Worm (Caenorhabditis elegans): ENCODE data around the gene angl-1.

The angl-1 gene

ce11 chrV:2652557-2653133 is at the start of gene angl-1, which contains the start of gene W02H5.8:
Gene angl-1 (plus strand): TSS chrV:2653083.
Gene W02H5.8 (minus strand): TSS chrV:2652657.
- TF ChIP-seq ceh-9 (tag; optimal IDR thresholded peaks at IDR 0.05) (no peak), elt-2 (tag; optimal IDR thresholded peaks at IDR 0.05) (no peak), elt-1 (tag; optimal IDR thresholded peaks at IDR 0.05) (no peak), sea-2 (GFP tag; optimal IDR thresholded peaks at IDR 0.05) (no peak), ZK546.5 (tag; optimal IDR thresholded peaks at IDR 0.05) (no peak), ceh-82 (tag; optimal IDR thresholded peaks at IDR 0.05) (no peak), tbx-2 (tag; optimal IDR thresholded peaks at IDR 0.05) (no peak), ceh-28 (tag; optimal IDR thresholded peaks at IDR 0.05) (no peak), nhr-25 (tag; optimal IDR thresholded peaks at IDR 0.05) (no peak), jun-1 (tag; optimal IDR thresholded peaks at IDR 0.05) (no peak)

DNA sequence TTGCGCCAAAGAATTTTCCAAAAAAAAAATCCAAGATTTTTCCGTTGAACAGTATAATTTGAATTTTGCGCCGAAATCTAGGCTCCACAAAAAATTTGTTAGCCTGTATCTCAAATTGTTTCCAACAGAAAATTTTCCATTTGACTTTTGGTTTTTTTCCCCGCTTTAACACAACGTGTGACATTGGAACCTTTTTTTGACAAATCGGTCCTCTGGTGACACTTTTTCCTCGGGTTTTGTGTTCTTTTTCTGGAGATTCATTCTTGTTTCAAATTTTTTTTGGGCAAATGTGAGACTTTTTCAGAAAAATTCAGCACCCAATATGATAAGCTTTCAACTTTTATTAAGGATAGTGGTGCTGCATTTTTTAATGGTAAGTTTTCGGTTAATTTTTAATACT is 44.5 kb upstream of the angl-1 start, which contains the start of gene acr-17:
Gene acr-17 (plus strand): TSS at position 301 of the 400 bp plus-strand sequence.
- TF ChIP-seq nhr-12 (tag; optimal IDR thresholded peaks at IDR 0.05) (no peak), nhr-11 (tag; optimal IDR thresholded peaks at IDR 0.05) (no peak), nhr-23 (tag; optimal IDR thresholded peaks at IDR 0.05) (no peak)

ce11 chrV:2614986-2615687 is 37.7 kb upstream of the angl-1 start, which contains the start of gene F53E10.1:
Gene F53E10.1 (plus strand): TSS chrV:2615310.
- TF ChIP-seq nhr-25 (tag; optimal IDR thresholded peaks at IDR 0.05) (peak; percentile 61), egl-5 (tag; optimal IDR thresholded peaks at IDR 0.05) (peak; percentile 4), sea-2 (GFP tag; optimal IDR thresholded peaks at IDR 0.05) (no peak), nhr-23 (tag; optimal IDR thresholded peaks at IDR 0.05) (peak; percentile 81), nfya-1 (tag; optimal IDR thresholded peaks at IDR 0.05; ENCODE audit: insufficient read depth) (peak; percentile 38), nhr-11 (tag; optimal IDR thresholded peaks at IDR 0.05) (no peak), pha-4 (tag; optimal IDR thresholded peaks at IDR 0.05) (peak; percentile 66), ama-1 (optimal IDR thresholded peaks at IDR 0.05) (no peak), ceh-28 (tag; optimal IDR thresholded peaks at IDR 0.05) (peak; percentile 47), jun-1 (tag; optimal IDR thresholded peaks at IDR 0.05) (peak; percentile 7), pqm-1 (tag; optimal IDR thresholded peaks at IDR 0.05) (peak; percentile 11), elt-2 (tag; optimal IDR thresholded peaks at IDR 0.05) (peak; percentile 64)

- TF ChIP-seq mml-1 (tag; optimal IDR thresholded peaks at IDR 0.05) (no peak), fkh-10 (GFP tag; optimal IDR thresholded peaks at IDR 0.05) (no peak), nhr-28 (tag; optimal IDR thresholded peaks at IDR 0.05) (no peak), nhr-11 (tag; optimal IDR thresholded peaks at IDR 0.05) (no peak), ZK546.5 (tag; optimal IDR thresholded peaks at IDR 0.05) (no peak), nhr-25 (tag; optimal IDR thresholded peaks at IDR 0.05) (no peak), sea-2 (GFP tag; optimal IDR thresholded peaks at IDR 0.05) (no peak), skn-1 (tag; optimal IDR thresholded peaks at IDR 0.05) (no peak), ama-1 (optimal IDR thresholded peaks at IDR 0.05) (no peak), egl-27 (tag; optimal IDR thresholded peaks at IDR 0.05) (no peak), unc-39 (tag; optimal IDR thresholded peaks at IDR 0.05) (no peak), zag-1 (tag; optimal IDR thresholded peaks at IDR 0.05) (no peak)
Measured at ce11 chrV:2617499-2617898, 35.4 kb upstream of the angl-1 start.

- no peak for TF ChIP-seq lin-15B (tag; optimal IDR thresholded peaks at IDR 0.05)
- TF ChIP-seq ceh-16 (tag; optimal IDR thresholded peaks at IDR 0.05), result no peak
- TF ChIP-seq unc-62 (GFP tag; optimal IDR thresholded peaks at IDR 0.05), result no peak
Measured at ce11 chrV:2621879-2622278, 31.0 kb upstream of the angl-1 start, which contains the start of gene srh-271. Gene srh-271 (minus strand): TSS chrV:2621979.

DNA sequence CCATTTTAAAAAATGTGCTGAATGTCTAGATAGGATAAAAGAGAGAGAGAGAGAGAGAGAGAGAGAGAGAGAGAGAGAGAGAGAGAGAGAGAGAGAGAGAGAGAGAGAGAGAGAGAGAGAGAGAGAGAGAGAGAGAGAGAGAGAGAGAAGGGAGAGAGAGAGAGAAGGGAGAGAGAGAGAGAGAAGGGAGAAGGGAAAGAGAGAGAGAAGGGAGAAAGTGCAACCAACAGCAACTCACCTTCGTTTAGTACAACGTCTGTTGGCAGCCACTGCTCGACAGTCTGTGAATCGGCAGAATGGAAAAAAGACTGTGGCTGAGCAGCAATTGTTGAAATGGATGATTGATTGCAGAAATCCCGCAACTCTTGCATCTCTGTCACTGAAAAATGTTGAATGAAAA is 29.1 kb upstream of the angl-1 start:
- TF ChIP-seq lin-39 (tag; optimal IDR thresholded peaks at IDR 0.05), result no peak
- no peak for TF ChIP-seq lsy-12 (tag; optimal IDR thresholded peaks at IDR 0.05)

All from whole organism, L3 larva.